Fruit fly (Drosophila melanogaster) whole organism, prepupa: ENCODE measurements around the gene f.

Source experiments
- Blimp-1 ChIP-seq: fragments of 200-800 bp; sonication (Bioruptor generic); optimal IDR thresholded peaks from 3 replicates; lab custom pipeline; 2017; ENCODE audit warnings: missing biosample characterization, missing genetic modification characterization, mild to moderate bottlenecking, moderate library complexity, missing genetic modification reagents
- CG10631 ChIP-seq: fragments of 200-800 bp; sonication (Bioruptor generic); optimal IDR thresholded peaks from 2 replicates; lab custom pipeline; 2016; ENCODE audit warnings: missing biosample characterization, missing genetic modification characterization
- CG10669 ChIP-seq: fragments of 200-800 bp; sonication (Bioruptor generic); optimal IDR thresholded peaks from 3 replicates; lab custom pipeline; 2018; ENCODE audit warnings: missing biosample characterization, mild to moderate bottlenecking, missing genetic modification characterization, moderate library complexity
- CG11762 ChIP-seq: fragments of 200-800 bp; sonication (Bioruptor generic); optimal IDR thresholded peaks from 3 replicates; lab custom pipeline; 2016; ENCODE audit warnings: missing biosample characterization, missing genetic modification characterization; ENCODE audit not compliant: insufficient read depth
- CG11902 ChIP-seq: fragments of 200-800 bp; sonication (Bioruptor generic); optimal IDR thresholded peaks from 3 replicates; lab custom pipeline; 2016; ENCODE audit warnings: missing biosample characterization, missing genetic modification characterization
- CG15336 ChIP-seq: fragments of 200-800 bp; sonication (Bioruptor generic); IDR thresholded peaks from 2 replicates; pipeline ENCODE4 v1.3.6; 2022; ENCODE audit warnings: missing biosample characterization, missing genetic modification characterization
- CG1621 ChIP-seq: fragments of 200-800 bp; sonication (Bioruptor generic); optimal IDR thresholded peaks from 3 replicates; lab custom pipeline; 2018; ENCODE audit warnings: missing biosample characterization, mild to moderate bottlenecking, missing genetic modification characterization
- CG3032 ChIP-seq: fragments of 200-800 bp; optimal IDR thresholded peaks from 2 replicates; lab custom pipeline; 2019; ENCODE audit warnings: missing biosample characterization, mild to moderate bottlenecking, missing genetic modification characterization, moderate library complexity
- CG31627 ChIP-seq: fragments of 200-800 bp; sonication (Bioruptor generic); optimal IDR thresholded peaks from 3 replicates; lab custom pipeline; 2016; ENCODE audit warnings: missing biosample characterization, missing genetic modification characterization
- CG32006 ChIP-seq: fragments of 200-800 bp; sonication (Bioruptor generic); optimal IDR thresholded peaks from 3 replicates; lab custom pipeline; 2017; ENCODE audit warnings: missing biosample characterization, mild to moderate bottlenecking, missing genetic modification characterization
- CG34406 ChIP-seq: fragments of 200-800 bp; sonication (Bioruptor generic); optimal IDR thresholded peaks from 3 replicates; lab custom pipeline; 2016; ENCODE audit warnings: missing biosample characterization, missing genetic modification characterization
- CG3919 ChIP-seq: fragments of 200-800 bp; sonication (Bioruptor generic); optimal IDR thresholded peaks from 3 replicates; lab custom pipeline; 2016; ENCODE audit warnings: missing biosample characterization, missing genetic modification characterization
- CG6163 ChIP-seq: fragments of 200-800 bp; sonication (Bioruptor generic); IDR thresholded peaks from 3 replicates; pipeline ENCODE4 v1.3.6; 2022; ENCODE audit warnings: missing biosample characterization, missing genetic modification characterization
- CG6276 ChIP-seq: fragments of 200-800 bp; sonication (Bioruptor generic); optimal IDR thresholded peaks from 2 replicates; lab custom pipeline; 2017; ENCODE audit warnings: missing biosample characterization, mild to moderate bottlenecking, missing genetic modification characterization
- CG6808 ChIP-seq: fragments of 200-800 bp; sonication (Bioruptor generic); optimal IDR thresholded peaks from 3 replicates; lab custom pipeline; 2017; ENCODE audit warnings: missing biosample characterization, missing genetic modification characterization, mild to moderate bottlenecking, moderate library complexity, missing genetic modification reagents
- CG6854 ChIP-seq: fragments of 200-800 bp; sonication (Bioruptor generic); optimal IDR thresholded peaks from 2 replicates; lab custom pipeline; 2017; ENCODE audit warnings: missing biosample characterization, mild to moderate bottlenecking, missing genetic modification characterization
- CG7368 ChIP-seq: fragments of 200-800 bp; sonication (Bioruptor generic); optimal IDR thresholded peaks from 3 replicates; lab custom pipeline; 2016; ENCODE audit warnings: missing biosample characterization, missing genetic modification characterization
- CG8119 ChIP-seq: fragments of 200-800 bp; sonication (Bioruptor generic); IDR thresholded peaks from 3 replicates; pipeline ENCODE4 v1.3.6; 2022; ENCODE audit warnings: missing biosample characterization, missing genetic modification characterization
- CG8319 ChIP-seq: fragments of 200-800 bp; sonication (Bioruptor generic); optimal IDR thresholded peaks from 3 replicates; lab custom pipeline; 2016; ENCODE audit warnings: missing biosample characterization, missing genetic modification characterization
- CG8632 ChIP-seq: fragments of 200-800 bp; sonication (Bioruptor generic); optimal IDR thresholded peaks from 3 replicates; lab custom pipeline; 2016; ENCODE audit warnings: missing biosample characterization, missing genetic modification characterization
- CG9139 ChIP-seq: fragments of 200-800 bp; sonication (Bioruptor generic); optimal IDR thresholded peaks from 3 replicates; lab custom pipeline; 2017; ENCODE audit warnings: missing biosample characterization, mild to moderate bottlenecking, missing genetic modification characterization
- Eip75B ChIP-seq: fragments of 200-800 bp; sonication (Bioruptor generic); optimal IDR thresholded peaks from 3 replicates; lab custom pipeline; 2016; ENCODE audit warnings: missing biosample characterization, missing genetic modification characterization
- Eip78C ChIP-seq: fragments of 200-800 bp; sonication (Bioruptor generic); peaks from one replicate; lab custom pipeline; 2016; ENCODE audit warnings: missing biosample characterization, missing genetic modification characterization
- Eip93F ChIP-seq: fragments of 200-800 bp; sonication (Bioruptor generic); optimal IDR thresholded peaks from 2 replicates; lab custom pipeline; 2016; ENCODE audit warnings: missing biosample characterization, mild to moderate bottlenecking, missing genetic modification characterization
- Ets21C ChIP-seq: fragments of 200-800 bp; sonication (Bioruptor generic); optimal IDR thresholded peaks from 3 replicates; lab custom pipeline; 2016; ENCODE audit warnings: missing biosample characterization, missing genetic modification characterization
- Ets96B ChIP-seq: fragments of 200-800 bp; optimal IDR thresholded peaks from 2 replicates; lab custom pipeline; 2019; ENCODE audit warnings: missing biosample characterization, mild to moderate bottlenecking, missing genetic modification characterization, moderate library complexity
- Gug ChIP-seq: fragments of 200-800 bp; sonication (Bioruptor generic); IDR thresholded peaks from 2 replicates; pipeline ENCODE4 v1.3.6; 2022; ENCODE audit warnings: missing biosample characterization, missing genetic modification characterization
- Hr38 ChIP-seq: sonication (Bioruptor generic); optimal IDR thresholded peaks from 2 replicates; lab custom pipeline; 2016; ENCODE audit warnings: missing biosample characterization, missing genetic modification characterization
- Hr39 ChIP-seq: fragments of 200-800 bp; sonication (Bioruptor generic); optimal IDR thresholded peaks from 2 replicates; lab custom pipeline; 2016; ENCODE audit warnings: missing biosample characterization, missing genetic modification characterization
- Hr4 ChIP-seq: fragments of 200-800 bp; sonication (Bioruptor generic); optimal IDR thresholded peaks from 3 replicates; lab custom pipeline; 2016; ENCODE audit warnings: missing biosample characterization, missing genetic modification characterization
- Smox ChIP-seq: fragments of 200-800 bp; sonication (Bioruptor generic); optimal IDR thresholded peaks from 3 replicates; lab custom pipeline; 2016; ENCODE audit warnings: missing biosample characterization, missing genetic modification characterization
- Sox102F ChIP-seq: fragments of 200-800 bp; sonication (Bioruptor generic); optimal IDR thresholded peaks from 2 replicates; lab custom pipeline; 2016; ENCODE audit warnings: missing biosample characterization, mild to moderate bottlenecking, missing genetic modification characterization
- Sox14 ChIP-seq: fragments of 200-800 bp; sonication (Bioruptor generic); optimal IDR thresholded peaks from 3 replicates; lab custom pipeline; 2016; ENCODE audit warnings: missing biosample characterization, missing genetic modification characterization
- Sox15 ChIP-seq: fragments of 200-800 bp; sonication (Bioruptor generic); optimal IDR thresholded peaks from 3 replicates; lab custom pipeline; 2016; ENCODE audit warnings: missing biosample characterization, missing genetic modification characterization
- acj6 ChIP-seq: fragments of 200-800 bp; sonication (Bioruptor generic); optimal IDR thresholded peaks from 3 replicates; lab custom pipeline; 2016; ENCODE audit warnings: missing biosample characterization, missing genetic modification characterization
- cyc ChIP-seq: fragments of 200-800 bp; sonication (Bioruptor generic); optimal IDR thresholded peaks from 3 replicates; lab custom pipeline; 2016; ENCODE audit warnings: missing biosample characterization, missing genetic modification characterization
- dac ChIP-seq: fragments of 200-800 bp; sonication (Bioruptor generic); optimal IDR thresholded peaks from 2 replicates; lab custom pipeline; 2017; ENCODE audit warnings: missing biosample characterization, mild to moderate bottlenecking, missing genetic modification characterization
- dsx ChIP-seq: fragments of 200-800 bp; optimal IDR thresholded peaks from 3 replicates; lab custom pipeline; 2019; ENCODE audit warnings: missing biosample characterization, mild to moderate bottlenecking, missing genetic modification characterization, moderate library complexity; ENCODE audit not compliant: poor library complexity, severe bottlenecking
- eg ChIP-seq: fragments of 200-800 bp; sonication (Bioruptor generic); IDR thresholded peaks from 3 replicates; pipeline ENCODE4 v1.3.6; 2022; ENCODE audit warnings: missing biosample characterization, missing genetic modification characterization
- esn ChIP-seq: fragments of 200-800 bp; sonication (Bioruptor generic); optimal IDR thresholded peaks from 2 replicates; lab custom pipeline; 2016; ENCODE audit warnings: missing biosample characterization, mild to moderate bottlenecking, missing genetic modification characterization, moderate library complexity
- fd59A ChIP-seq: fragments of 200-800 bp; sonication (Bioruptor generic); optimal IDR thresholded peaks from 2 replicates; lab custom pipeline; 2017; ENCODE audit warnings: missing biosample characterization, mild to moderate bottlenecking, missing genetic modification characterization, missing genetic modification reagents
- net ChIP-seq: fragments of 200-800 bp; sonication (Bioruptor generic); optimal IDR thresholded peaks from 3 replicates; lab custom pipeline; 2016; ENCODE audit warnings: missing biosample characterization, missing genetic modification characterization
- salr ChIP-seq, 2 experiments: fragments of 200-800 bp; sonication (Bioruptor generic); optimal IDR thresholded peaks; 3 replicates each; lab custom pipeline; 2016 to 2018; ENCODE audit warnings: missing biosample characterization in 2 of 2, missing genetic modification characterization in 2 of 2, mild to moderate bottlenecking in 1 of 2
- spab ChIP-seq: fragments of 200-800 bp; sonication (Bioruptor generic); optimal IDR thresholded peaks from 2 replicates; lab custom pipeline; 2017; ENCODE audit warnings: missing biosample characterization, mild to moderate bottlenecking, missing genetic modification characterization, missing genetic modification reagents
- svp ChIP-seq: fragments of 200-800 bp; sonication (Bioruptor generic); peaks from one replicate; lab custom pipeline; 2016; ENCODE audit warnings: missing biosample characterization, missing genetic modification characterization
- topi ChIP-seq: fragments of 200-800 bp; sonication (Bioruptor generic); optimal IDR thresholded peaks from 3 replicates; lab custom pipeline; 2016; ENCODE audit warnings: missing biosample characterization, missing genetic modification characterization
- vri ChIP-seq: fragments of 200-800 bp; sonication (Bioruptor generic); optimal IDR thresholded peaks from 3 replicates; lab custom pipeline; 2016; ENCODE audit warnings: missing biosample characterization, mild to moderate bottlenecking, missing genetic modification characterization

Gene f

dm6 chrX:17292050-17292730, 59.4 kb downstream of the f start (continued):
- TF ChIP-seq cyc (peak; percentile 62), CG10669 (GFP tag; lab: Kevin White, UChicago) (peak; percentile 39), Sox15 (peak; percentile 62), Eip75B (GFP tag; lab: Kevin White, UChicago) (peak; percentile 69), Blimp-1 (GFP tag; lab: Kevin White, UChicago) (peak; percentile 46), Hr39 (GFP tag; lab: Kevin White, UChicago) (peak; percentile 71), CG6854 (GFP tag; lab: Kevin White, UChicago) (no peak), Ets21C (GFP tag; lab: Kevin White, UChicago) (peak; percentile 55), svp (GFP tag; lab: Kevin White, UChicago) (peak; percentile 85), CG10631 (peak; percentile 8), CG8632 (GFP tag; lab: Kevin White, UChicago) (peak; percentile 62), fd59A (GFP tag; lab: Kevin White, UChicago) (peak; percentile 8), CG31627 (GFP tag; lab: Kevin White, UChicago) (peak; percentile 77), net (GFP tag; lab: Kevin White, UChicago) (peak; percentile 54), CG3919 (peak; percentile 66), Eip78C (peak; percentile 91), CG3032 (tag; lab: Kevin White, UChicago) (peak; percentile 21), CG8119 (GFP tag; lab: Robert Waterston, UW) (peak; percentile 62; the same call in 2 of the 3 replicates), Smox (GFP tag; lab: Kevin White, UChicago) (peak; percentile 79), Sox14 (GFP tag; lab: Kevin White, UChicago) (peak; percentile 46), acj6 (GFP tag; lab: Kevin White, UChicago) (peak; percentile 67), salr (GFP tag; optimal IDR thresholded peaks at IDR 0.05; lab: Kevin White, UChicago) (peak in 1 of 2 experiments; percentile 4), Sox102F (peak; percentile 73), CG1621 (tag; lab: Kevin White, UChicago) (no peak), Gug (no peak), dac (no peak), CG32006 (no peak), eg (no peak; the same call in 2 of the 3 replicates), CG8319 (peak; percentile 35), CG7368 (GFP tag; lab: Kevin White, UChicago) (peak; percentile 33), CG11902 (GFP tag; lab: Kevin White, UChicago) (peak; percentile 54), esn (GFP tag; lab: Kevin White, UChicago) (peak; percentile 80)

dm6 chrX:17293385-17293784, 60.6 kb downstream of the f start:
- TF ChIP-seq CG3032 (tag; lab: Kevin White, UChicago): peak; percentile 30
- no peak for TF ChIP-seq Blimp-1 (GFP tag; lab: Kevin White, UChicago)
- TF ChIP-seq Sox102F: no peak
- no peak for TF ChIP-seq CG9139
- no peak for TF ChIP-seq CG8632 (GFP tag; lab: Kevin White, UChicago)
- TF ChIP-seq dsx (GFP tag; lab: Kevin White, UChicago): no peak
- peak; percentile 21; the same call in 1 of the 3 replicates for TF ChIP-seq CG6163 (GFP tag; lab: Robert Waterston, UW)
- peak; percentile 10 for TF ChIP-seq CG11762 (GFP tag; lab: Kevin White, UChicago)
- no peak for TF ChIP-seq Gug
- no peak for TF ChIP-seq Sox15
- peak; percentile 15 for TF ChIP-seq Ets96B (tag; lab: Kevin White, UChicago)
- TF ChIP-seq spab (GFP tag; lab: Kevin White, UChicago): no peak
- TF ChIP-seq eg: peak; percentile 52; the same call in 1 of the 3 replicates
- no peak for TF ChIP-seq Smox (GFP tag; lab: Kevin White, UChicago)
- no peak for TF ChIP-seq CG6808
- no peak for TF ChIP-seq vri (GFP tag; lab: Kevin White, UChicago)
- TF ChIP-seq Hr4 (GFP tag; lab: Kevin White, UChicago): no peak
- no peak for TF ChIP-seq CG8119 (GFP tag; lab: Robert Waterston, UW)
- peak; percentile 24 for TF ChIP-seq acj6 (GFP tag; lab: Kevin White, UChicago)
- TF ChIP-seq CG6276: no peak
- TF ChIP-seq svp (GFP tag; lab: Kevin White, UChicago): no peak
- TF ChIP-seq Ets21C (GFP tag; lab: Kevin White, UChicago): no peak
- TF ChIP-seq topi (GFP tag; lab: Kevin White, UChicago): peak; percentile 24
- TF ChIP-seq salr (GFP tag; optimal IDR thresholded peaks at IDR 0.05; lab: Kevin White, UChicago): peak in 1 of 2 experiments; percentile 10
- TF ChIP-seq net (GFP tag; lab: Kevin White, UChicago): no peak
- no peak for TF ChIP-seq Eip75B (GFP tag; lab: Kevin White, UChicago)
- peak; percentile 38; the same call in 1 of the 2 replicates for TF ChIP-seq CG15336 (GFP tag; lab: Robert Waterston, UW)
- no peak for TF ChIP-seq CG11902 (GFP tag; lab: Kevin White, UChicago)
- TF ChIP-seq Eip93F (GFP tag; lab: Kevin White, UChicago): no peak
- TF ChIP-seq Hr38 (GFP tag; lab: Kevin White, UChicago): no peak
- TF ChIP-seq CG10669 (GFP tag; lab: Kevin White, UChicago): peak; percentile 8
- TF ChIP-seq CG34406: peak; percentile 36
- no peak for TF ChIP-seq Sox14 (GFP tag; lab: Kevin White, UChicago)
